Worm (Caenorhabditis elegans): ENCODE measurements around the gene arrd-17.

DNA sequence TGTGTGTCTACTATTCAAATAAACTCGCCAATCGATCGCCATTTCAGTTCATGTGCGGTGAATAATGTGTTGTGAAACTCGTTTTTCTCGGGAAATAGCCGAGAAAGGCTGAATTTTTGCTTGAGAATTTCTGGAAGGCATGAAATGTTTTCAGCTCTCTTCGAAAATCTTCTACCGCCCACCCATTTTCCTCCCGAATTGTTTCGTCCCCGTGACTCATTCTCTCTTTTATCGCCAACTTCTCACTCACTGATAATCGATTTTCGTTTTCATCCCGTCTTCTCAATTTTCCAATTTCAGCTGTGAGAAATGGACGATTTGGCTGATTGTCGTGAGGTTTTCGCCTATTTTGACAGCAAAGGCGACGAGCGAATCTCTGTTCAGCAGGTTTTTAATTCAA, 7.6 kb downstream of the arrd-17 start, which contains the start of gene mlc-5:
- no peak for TF ChIP-seq ztf-23 (GFP tag; IDR thresholded peaks at IDR 0.05)
- TF ChIP-seq T22C8.4 (GFP tag; IDR thresholded peaks at IDR 0.05): no peak
